Worm (Caenorhabditis elegans) whole organism, L1 larva: ENCODE results near the gene ZC477.7.

Experiments used
- C16A3.4 ChIP-seq: fragments of 150-350 bp; optimal IDR thresholded peaks from 2 replicates; lab custom pipeline; 2014; ENCODE audit warnings: missing biosample characterization, missing genetic modification characterization
- F16B12.6 ChIP-seq: fragments of 150-350 bp; optimal IDR thresholded peaks from 2 replicates; lab custom pipeline; 2014; ENCODE audit warnings: missing biosample characterization, missing genetic modification characterization
- Y116A8C.19 ChIP-seq: sonication (generic microtip); optimal IDR thresholded peaks from 2 replicates; lab custom pipeline; 2016; ENCODE audit warnings: missing compliant biosample characterization, missing genetic modification characterization, borderline replicate concordance
- aly-2 ChIP-seq: fragments of 150-350 bp; optimal IDR thresholded peaks from 2 replicates; lab custom pipeline; 2014; ENCODE audit warnings: missing biosample characterization, missing genetic modification characterization
- ama-1 ChIP-seq: fragments of 150-350 bp; optimal IDR thresholded peaks from 2 replicates; lab custom pipeline; 2014
- blmp-1 ChIP-seq: fragments of 150-350 bp; optimal IDR thresholded peaks from 2 replicates; lab custom pipeline; 2014; ENCODE audit warnings: missing biosample characterization, missing genetic modification characterization
- ceh-63 ChIP-seq: fragments of 200-800 bp; sonication (Bioruptor generic); optimal IDR thresholded peaks from 2 replicates; lab custom pipeline; 2018; ENCODE audit warnings: mild to moderate bottlenecking, missing genetic modification characterization, missing compliant biosample characterization
- ceh-82 ChIP-seq, 3 experiments: fragments of 150-350 bp in 1 of 3; sonication (generic microtip) in 2 of 3; optimal IDR thresholded peaks; 2 replicates each; lab custom pipeline; 2014 to 2017; ENCODE audit warnings: missing biosample characterization in 3 of 3, missing genetic modification characterization in 3 of 3
- ceh-90 ChIP-seq: sonication (generic microtip); optimal IDR thresholded peaks from 2 replicates; lab custom pipeline; 2016; ENCODE audit warnings: missing genetic modification characterization, missing compliant biosample characterization
- dpl-1 ChIP-seq, 3 experiments: fragments of 150-350 bp in 2 of 3; sonication (generic microtip) in 1 of 3; optimal IDR thresholded peaks; 2 replicates each; lab custom pipeline; 2014 to 2017; ENCODE audit warnings: missing biosample characterization in 3 of 3, missing genetic modification characterization in 3 of 3, missing genetic modification reagents in 3 of 3
- dsc-1 ChIP-seq: sonication (generic microtip); optimal IDR thresholded peaks from 2 replicates; lab custom pipeline; 2016; ENCODE audit warnings: mild to moderate bottlenecking, missing genetic modification characterization, missing compliant biosample characterization
- efl-3 ChIP-seq: fragments of 200-800 bp; sonication (Bioruptor generic); optimal IDR thresholded peaks from 2 replicates; lab custom pipeline; 2018; ENCODE audit warnings: mild to moderate bottlenecking, missing genetic modification characterization, missing compliant biosample characterization
- egl-13 ChIP-seq: sonication (generic microtip); optimal IDR thresholded peaks from 2 replicates; lab custom pipeline; 2016; ENCODE audit warnings: missing genotype, missing genetic modification reagents, missing genetic modification characterization, missing compliant biosample characterization
- egl-27 ChIP-seq, 2 experiments: fragments of 150-350 bp in 1 of 2; sonication (generic microtip); optimal IDR thresholded peaks; 3 replicates each; lab custom pipeline; 2017 to 2018; ENCODE audit warnings: missing biosample characterization in 2 of 2, missing genetic modification characterization in 2 of 2, missing genetic modification reagents in 2 of 2
- fkh-8 ChIP-seq: sonication (generic microtip); optimal IDR thresholded peaks from 2 replicates; lab custom pipeline; 2016; ENCODE audit warnings: mild to moderate bottlenecking, missing genetic modification characterization, missing compliant biosample characterization
- grh-1 ChIP-seq: fragments of 200-800 bp; sonication (Bioruptor generic); IDR thresholded peaks from 2 replicates; pipeline ENCODE4 v1.3.6; 2022; ENCODE audit warnings: missing genetic modification reagents, missing genetic modification characterization, missing compliant biosample characterization
- irx-1 ChIP-seq: sonication (generic microtip); optimal IDR thresholded peaks from 2 replicates; lab custom pipeline; 2016; ENCODE audit warnings: missing genetic modification characterization, missing compliant biosample characterization
- jun-1 ChIP-seq: fragments of 150-350 bp; optimal IDR thresholded peaks from 2 replicates; lab custom pipeline; 2014; ENCODE audit warnings: missing biosample characterization, missing genetic modification reagents, missing genetic modification characterization
- lin-13 ChIP-seq: fragments of 150-350 bp; optimal IDR thresholded peaks from 2 replicates; lab custom pipeline; 2014; ENCODE audit warnings: missing biosample characterization, missing genetic modification reagents, missing genetic modification characterization
- lin-14 ChIP-seq: fragments of 200-800 bp; sonication (Bioruptor generic); optimal IDR thresholded peaks from 2 replicates; lab custom pipeline; 2018; ENCODE audit warnings: mild to moderate bottlenecking, missing genetic modification characterization, moderate library complexity, missing compliant biosample characterization
- lin-39 ChIP-seq: fragments of 150-350 bp; optimal IDR thresholded peaks from 2 replicates; lab custom pipeline; 2014; ENCODE audit warnings: missing biosample characterization, missing genetic modification reagents, missing genetic modification characterization
- lsy-2 ChIP-seq, 2 experiments: fragments of 150-350 bp; optimal IDR thresholded peaks; 2 replicates each; lab custom pipeline; 2014; ENCODE audit warnings: missing biosample characterization in 2 of 2, missing genetic modification characterization in 2 of 2
- mef-2 ChIP-seq: fragments of 150-350 bp; optimal IDR thresholded peaks from 2 replicates; lab custom pipeline; 2014; ENCODE audit warnings: missing biosample characterization, missing genetic modification characterization
- mep-1 ChIP-seq: fragments of 150-350 bp; optimal IDR thresholded peaks from 2 replicates; lab custom pipeline; 2014; ENCODE audit warnings: missing biosample characterization, missing genetic modification characterization
- nhr-19 ChIP-seq: fragments of 200-800 bp; sonication (Bioruptor generic); conservative IDR thresholded peaks from 2 replicates; pipeline ENCODE4 v1.3.6; 2022; ENCODE audit warnings: missing genetic modification characterization, missing compliant biosample characterization
- nhr-20 ChIP-seq: sonication (generic microtip); optimal IDR thresholded peaks from 2 replicates; lab custom pipeline; 2016; ENCODE audit warnings: mild to moderate bottlenecking, missing genetic modification characterization, missing compliant biosample characterization
- nhr-71 ChIP-seq: sonication (generic microtip); optimal IDR thresholded peaks from 2 replicates; lab custom pipeline; 2016; ENCODE audit warnings: mild to moderate bottlenecking, missing genetic modification characterization, moderate library complexity, missing compliant biosample characterization
- nhr-76 ChIP-seq: sonication (generic microtip); optimal IDR thresholded peaks from 2 replicates; lab custom pipeline; 2017; ENCODE audit warnings: missing biosample characterization, missing genetic modification characterization
- nhr-77 ChIP-seq: fragments of 150-350 bp; optimal IDR thresholded peaks from 2 replicates; lab custom pipeline; 2014; ENCODE audit warnings: missing biosample characterization, missing genetic modification characterization
- nhr-84 ChIP-seq: sonication (generic microtip); optimal IDR thresholded peaks from 2 replicates; lab custom pipeline; 2017; ENCODE audit warnings: missing biosample characterization, missing genetic modification characterization
- nhr-85 ChIP-seq: sonication (generic microtip); peaks from one replicate; lab custom pipeline; 2016; ENCODE audit warnings: missing genetic modification characterization, inconsistent platforms, missing compliant biosample characterization
- nhr-90 ChIP-seq: sonication (generic microtip); optimal IDR thresholded peaks from 2 replicates; lab custom pipeline; 2016; ENCODE audit warnings: mild to moderate bottlenecking, missing genetic modification characterization, missing compliant biosample characterization; ENCODE audit not compliant: poor library complexity
- pag-3 ChIP-seq: sonication (generic microtip); optimal IDR thresholded peaks from 2 replicates; lab custom pipeline; 2017; ENCODE audit warnings: missing genetic modification characterization, mild to moderate bottlenecking, missing compliant biosample characterization, antibody characterized with exemption, borderline replicate concordance; ENCODE audit not compliant: insufficient read depth
- rnt-1 ChIP-seq: sonication (generic microtip); optimal IDR thresholded peaks from 2 replicates; lab custom pipeline; 2016; ENCODE audit warnings: mild to moderate bottlenecking, missing genetic modification characterization, moderate library complexity, missing compliant biosample characterization
- skn-1 ChIP-seq: fragments of 150-350 bp; optimal IDR thresholded peaks from 2 replicates; lab custom pipeline; 2014; ENCODE audit warnings: missing biosample characterization, missing genetic modification characterization
- snpc-4 ChIP-seq: fragments of 150-350 bp; optimal IDR thresholded peaks from 2 replicates; lab custom pipeline; 2014; ENCODE audit warnings: missing biosample characterization, missing genetic modification characterization
- snu-23 ChIP-seq: sonication (generic microtip); optimal IDR thresholded peaks from 2 replicates; lab custom pipeline; 2016; ENCODE audit warnings: missing genetic modification characterization, missing compliant biosample characterization
- sox-4 ChIP-seq: sonication (generic microtip); optimal IDR thresholded peaks from 2 replicates; lab custom pipeline; 2016; ENCODE audit warnings: missing genetic modification characterization, missing compliant biosample characterization
- swsn-7 ChIP-seq: sonication (generic microtip); optimal IDR thresholded peaks from 2 replicates; lab custom pipeline; 2016; ENCODE audit warnings: missing genetic modification characterization, missing compliant biosample characterization
- unc-130 ChIP-seq: fragments of 150-350 bp; optimal IDR thresholded peaks from 2 replicates; lab custom pipeline; 2017; ENCODE audit warnings: missing biosample characterization, missing genetic modification characterization, inconsistent platforms
- unc-86 ChIP-seq: sonication (generic microtip); optimal IDR thresholded peaks from 2 replicates; lab custom pipeline; 2016; ENCODE audit warnings: missing genetic modification characterization, missing compliant biosample characterization
- unc-98 ChIP-seq: fragments of 200-800 bp; sonication (Bioruptor generic); IDR thresholded peaks from 2 replicates; pipeline ENCODE4 v1.3.6; 2022; ENCODE audit warnings: missing genetic modification characterization, missing compliant biosample characterization
- vab-15 ChIP-seq: sonication (generic microtip); optimal IDR thresholded peaks from 2 replicates; lab custom pipeline; 2017; ENCODE audit warnings: missing genotype, mild to moderate bottlenecking, missing genetic modification characterization, missing compliant biosample characterization
- xbp-1 ChIP-seq: sonication (generic microtip); optimal IDR thresholded peaks from 2 replicates; lab custom pipeline; 2016; ENCODE audit warnings: missing genetic modification characterization, missing compliant biosample characterization
- ztf-4 ChIP-seq: fragments of 150-350 bp; optimal IDR thresholded peaks from 2 replicates; lab custom pipeline; 2014; ENCODE audit warnings: missing biosample characterization, missing genetic modification characterization

The ZC477.7 gene

ce11 chrIV:7098509-7099065 is 12.7 kb downstream of the ZC477.7 start, which contains the start of gene ZC477.4:
ZC477.4 (minus strand) TSS chrIV:7098784.
- TF ChIP-seq dsc-1 (tag; lab: Kevin White, UChicago) (peak; percentile 59), unc-86 (tag; lab: Kevin White, UChicago) (no peak), F16B12.6 (tag; lab: Kevin White, UChicago) (no peak), grh-1 (no peak), Y116A8C.19 (tag; lab: Kevin White, UChicago) (no peak), nhr-19 (peak; percentile 26; the same call in 1 of the 2 replicates), ceh-90 (no peak), nhr-71 (peak; percentile 59), vab-15 (tag; lab: Kevin White, UChicago) (no peak), nhr-20 (tag; lab: Kevin White, UChicago) (peak; percentile 32), pag-3 (tag; lab: Kevin White, UChicago) (peak; percentile 90), ceh-63 (GFP tag; lab: Kevin White, UChicago) (no peak), lin-13 (GFP tag; lab: Kevin White, UChicago) (no peak), nhr-77 (tag; lab: Kevin White, UChicago) (peak; percentile 4), irx-1 (tag; lab: Kevin White, UChicago) (no peak), swsn-7 (tag; lab: Kevin White, UChicago) (no peak), sox-4 (tag; lab: Kevin White, UChicago) (no peak), egl-27 (tag; optimal IDR thresholded peaks at IDR 0.05; lab: Kevin White, UChicago) (no peak), aly-2 (no peak), snu-23 (GFP tag; lab: Kevin White, UChicago) (peak; percentile 37), rnt-1 (tag; lab: Kevin White, UChicago) (peak; percentile 58), unc-130 (tag; lab: Kevin White, UChicago) (peak; percentile 25), lin-14 (GFP tag; lab: Kevin White, UChicago) (peak; percentile 74), lsy-2 (tag; optimal IDR thresholded peaks at IDR 0.05; lab: Kevin White, UChicago) (peak; percentile 16 to 17), dpl-1 (GFP tag; optimal IDR thresholded peaks at IDR 0.05; lab: Kevin White, UChicago) (peak in 1 of 3 experiments; percentile 7), fkh-8 (no peak)

- TF ChIP-seq efl-3 (GFP tag; lab: Kevin White, UChicago) (no peak), Y116A8C.19 (tag; lab: Kevin White, UChicago) (no peak), vab-15 (tag; lab: Kevin White, UChicago) (no peak), mep-1 (tag; lab: Kevin White, UChicago) (no peak), mef-2 (no peak)
- TF ChIP-seq, all 84 proteins: peak for 0
Observed at ce11 chrIV:7097450-7097849, 13.8 kb downstream of the ZC477.7 start.

ce11 chrIV:7096097-7096496 is 15.2 kb downstream of the ZC477.7 start:
- TF ChIP-seq lin-39 = peak; percentile 17
- peak; percentile 43 for TF ChIP-seq lin-14 (GFP tag; lab: Kevin White, UChicago)
- TF ChIP-seq skn-1 (tag; lab: Kevin White, UChicago) = no peak
- TF ChIP-seq nhr-71 = peak; percentile 30
- no peak for TF ChIP-seq snu-23 (GFP tag; lab: Kevin White, UChicago)
- 0 out of 2 replicates have a peak, but pooled peaks have one; percentile 10 for TF ChIP-seq nhr-19
- no peak for TF ChIP-seq nhr-84 (tag; lab: Kevin White, UChicago)
- TF ChIP-seq rnt-1 (tag; lab: Kevin White, UChicago) = peak; percentile 53

ce11 chrIV:7095396-7095964 is 15.8 kb downstream of the ZC477.7 start:
- TF ChIP-seq ztf-4 (no peak), nhr-76 (tag; lab: Kevin White, UChicago) (no peak), unc-86 (tag; lab: Kevin White, UChicago) (no peak), nhr-71 (peak; percentile 29), egl-13 (tag; lab: Kevin White, UChicago) (no peak), nhr-20 (tag; lab: Kevin White, UChicago) (no peak), nhr-90 (no peak), nhr-85 (peak; percentile 60), ceh-82 (tag; optimal IDR thresholded peaks at IDR 0.05; lab: Kevin White, UChicago) (no peak), lin-13 (GFP tag; lab: Kevin White, UChicago) (peak; percentile 5), unc-98 (no peak), C16A3.4 (tag; lab: Kevin White, UChicago) (no peak), snpc-4 (tag; lab: Kevin White, UChicago) (no peak), ama-1 (lab: Kevin White, UChicago) (no peak), lsy-2 (tag; optimal IDR thresholded peaks at IDR 0.05; lab: Kevin White, UChicago) (peak in 1 of 2 experiments; percentile 25), dsc-1 (tag; lab: Kevin White, UChicago) (peak; percentile 33), irx-1 (tag; lab: Kevin White, UChicago) (no peak), xbp-1 (tag; lab: Kevin White, UChicago) (no peak), blmp-1 (tag; lab: Kevin White, UChicago) (peak; percentile 85), ceh-90 (no peak), jun-1 (tag; lab: Kevin White, UChicago) (no peak)
